Worm (Caenorhabditis elegans): ENCODE measurements around the gene eol-1.

- no peak for TF ChIP-seq snpc-4 (tag; optimal IDR thresholded peaks at IDR 0.05)
- no peak for TF ChIP-seq unc-39 (tag; optimal IDR thresholded peaks at IDR 0.05)
- no peak for TF ChIP-seq nhr-237 (tag; optimal IDR thresholded peaks at IDR 0.05)
- no peak for TF ChIP-seq unc-62 (GFP tag; optimal IDR thresholded peaks at IDR 0.05)
Observed at ce11 chrV:13949010-13949409, 31.7 kb downstream of the eol-1 start, which contains the start of gene R10D12.6.

Data from whole organism, L2 larva.